Worm (Caenorhabditis elegans) whole organism, young adult: ENCODE data around the gene T22F3.12.

Experiments used
- B0035.1 ChIP-seq: sonication (generic microtip); optimal IDR thresholded peaks from 2 replicates; lab custom pipeline; 2016; ENCODE audit warnings: missing genetic modification characterization, mild to moderate bottlenecking, missing compliant biosample characterization, missing genotype, missing genetic modification reagents
- B0261.1 ChIP-seq: sonication (generic microtip); optimal IDR thresholded peaks from 2 replicates; lab custom pipeline; 2016; ENCODE audit warnings: mild to moderate bottlenecking, missing genetic modification characterization, moderate library complexity, missing compliant biosample characterization
- F10E7.11 ChIP-seq: sonication (generic microtip); optimal IDR thresholded peaks from 2 replicates; lab custom pipeline; 2017; ENCODE audit warnings: mild to moderate bottlenecking, missing genetic modification characterization, moderate library complexity, missing compliant biosample characterization
- F55B11.4 ChIP-seq: sonication (generic microtip); optimal IDR thresholded peaks from 2 replicates; lab custom pipeline; 2016; ENCODE audit warnings: missing compliant biosample characterization, missing genetic modification characterization, borderline replicate concordance; ENCODE audit not compliant: insufficient read depth
- F57A8.1 ChIP-seq: fragments of 200-800 bp; sonication (Bioruptor generic); optimal IDR thresholded peaks from 2 replicates; lab custom pipeline; 2018; ENCODE audit warnings: mild to moderate bottlenecking, missing genetic modification characterization, moderate library complexity, missing compliant biosample characterization
- K11D2.4 ChIP-seq: fragments of 200-800 bp; sonication (Bioruptor generic); IDR thresholded peaks from 2 replicates; pipeline ENCODE4 v1.3.6; 2022; ENCODE audit warnings: missing genetic modification reagents, missing genetic modification characterization, missing compliant biosample characterization
- Y56A3A.18 ChIP-seq: fragments of 200-800 bp; sonication (Bioruptor generic); IDR thresholded peaks from 2 replicates; pipeline ENCODE4 v1.3.6; 2022; ENCODE audit warnings: missing genetic modification reagents, missing genetic modification characterization, missing compliant biosample characterization
- Y95B8A.8 ChIP-seq: fragments of 200-800 bp; sonication (Bioruptor generic); IDR thresholded peaks from 2 replicates; pipeline ENCODE4 v1.3.6; 2022; ENCODE audit warnings: missing genetic modification reagents, missing genetic modification characterization, missing compliant biosample characterization
- akir-1 ChIP-seq: fragments of 200-800 bp; sonication (Bioruptor generic); optimal IDR thresholded peaks from 2 replicates; lab custom pipeline; 2018; ENCODE audit warnings: mild to moderate bottlenecking, missing genetic modification characterization, moderate library complexity, missing compliant biosample characterization
- ama-1 ChIP-seq, 3 experiments: fragments of 150-350 bp in 1 of 3; sonication (generic microtip) in 2 of 3; optimal IDR thresholded peaks; 2 replicates each; lab custom pipeline; 2014 to 2018; ENCODE audit warnings: missing biosample characterization in 2 of 3, missing genetic modification characterization in 2 of 3, missing genetic modification reagents in 2 of 3
- attf-3 ChIP-seq: fragments of 200-800 bp; sonication (Bioruptor generic); conservative IDR thresholded peaks from 2 replicates; pipeline ENCODE4 v1.3.6; 2022; ENCODE audit warnings: missing genetic modification reagents, missing genetic modification characterization, missing compliant biosample characterization
- attf-5 ChIP-seq: fragments of 200-800 bp; sonication (Bioruptor generic); optimal IDR thresholded peaks from 2 replicates; lab custom pipeline; 2018; ENCODE audit warnings: mild to moderate bottlenecking, missing genetic modification characterization, missing compliant biosample characterization
- bed-2 ChIP-seq: fragments of 200-800 bp; sonication (Bioruptor generic); IDR thresholded peaks from 2 replicates; pipeline ENCODE4 v1.3.6; 2022; ENCODE audit warnings: missing genetic modification reagents, missing genetic modification characterization, missing compliant biosample characterization
- cebp-2 ChIP-seq: fragments of 200-800 bp; sonication (Bioruptor generic); IDR thresholded peaks from 2 replicates; pipeline ENCODE4 v1.3.6; 2022; ENCODE audit warnings: missing genetic modification characterization, missing compliant biosample characterization
- ceh-100 ChIP-seq: fragments of 200-800 bp; sonication (Bioruptor generic); IDR thresholded peaks from 2 replicates; pipeline ENCODE4 v1.3.6; 2022; ENCODE audit warnings: missing genetic modification reagents, missing genetic modification characterization, missing compliant biosample characterization
- ceh-58 ChIP-seq: fragments of 200-800 bp; sonication (Bioruptor generic); IDR thresholded peaks from 2 replicates; pipeline ENCODE4 v1.3.6; 2022; ENCODE audit warnings: missing genetic modification characterization, missing compliant biosample characterization
- die-1 ChIP-seq: sonication (generic microtip); optimal IDR thresholded peaks from 2 replicates; lab custom pipeline; 2016; ENCODE audit warnings: missing genotype, mild to moderate bottlenecking, missing genetic modification characterization, missing compliant biosample characterization
- dpff-1 ChIP-seq: sonication (generic microtip); optimal IDR thresholded peaks from 2 replicates; lab custom pipeline; 2017; ENCODE audit warnings: mild to moderate bottlenecking, missing genetic modification characterization, missing compliant biosample characterization
- efl-1 ChIP-seq: fragments of 150-350 bp; optimal IDR thresholded peaks from 2 replicates; lab custom pipeline; 2014; ENCODE audit warnings: missing biosample characterization, missing genetic modification reagents, missing genetic modification characterization
- hlh-12 ChIP-seq: sonication (generic microtip); optimal IDR thresholded peaks from 2 replicates; lab custom pipeline; 2016; ENCODE audit warnings: missing genetic modification characterization, missing compliant biosample characterization
- hmg-1.2 ChIP-seq: fragments of 200-800 bp; sonication (Bioruptor generic); IDR thresholded peaks from 2 replicates; pipeline ENCODE4 v1.3.6; 2022; ENCODE audit warnings: missing genetic modification reagents, missing genetic modification characterization, missing compliant biosample characterization
- hmg-20 ChIP-seq: fragments of 200-800 bp; sonication (Bioruptor generic); IDR thresholded peaks from 2 replicates; pipeline ENCODE4 v1.3.6; 2022; ENCODE audit warnings: missing genetic modification reagents, missing genetic modification characterization, missing compliant biosample characterization
- lag-1 ChIP-seq: fragments of 200-800 bp; sonication (Bioruptor generic); IDR thresholded peaks from 2 replicates; pipeline ENCODE4 v1.3.6; 2022; ENCODE audit warnings: missing genetic modification reagents, missing genetic modification characterization, missing compliant biosample characterization
- let-526 ChIP-seq: fragments of 200-800 bp; sonication (Bioruptor generic); IDR thresholded peaks from 2 replicates; pipeline ENCODE4 v1.3.6; 2022; ENCODE audit warnings: missing genetic modification reagents, missing genetic modification characterization, missing compliant biosample characterization
- let-607 ChIP-seq, 2 experiments: fragments of 200-800 bp in 1 of 2; sonication (Bioruptor generic) in 1 of 2; sonication (generic microtip) in 1 of 2; optimal IDR thresholded peaks; 2 replicates each; lab custom pipeline; 2016 to 2018; ENCODE audit warnings: mild to moderate bottlenecking in 2 of 2, missing compliant biosample characterization in 2 of 2, missing genetic modification characterization in 2 of 2, moderate library complexity in 2 of 2, missing genotype in 1 of 2
- lin-26 ChIP-seq: fragments of 200-800 bp; sonication (Bioruptor generic); IDR thresholded peaks from 2 replicates; pipeline ENCODE4 v1.3.6; 2022; ENCODE audit warnings: missing genetic modification reagents, missing genetic modification characterization, missing compliant biosample characterization
- lin-35 ChIP-seq, 3 experiments: fragments of 150-350 bp in 2 of 3; sonication (generic microtip) in 1 of 3; optimal IDR thresholded peaks; 2 replicates each; lab custom pipeline; 2014 to 2018; ENCODE audit warnings: missing biosample characterization in 3 of 3, missing genetic modification characterization in 3 of 3, missing genetic modification reagents in 3 of 3
- lir-1 ChIP-seq: fragments of 200-800 bp; sonication (Bioruptor generic); conservative IDR thresholded peaks from 2 replicates; pipeline ENCODE4 v1.3.6; 2022; ENCODE audit warnings: missing genetic modification reagents, missing genetic modification characterization, missing compliant biosample characterization
- lsl-1 ChIP-seq: fragments of 200-800 bp; sonication (Bioruptor generic); optimal IDR thresholded peaks from 2 replicates; lab custom pipeline; 2018; ENCODE audit warnings: mild to moderate bottlenecking, missing genetic modification characterization, moderate library complexity, missing compliant biosample characterization
- madf-3 ChIP-seq: fragments of 200-800 bp; sonication (Bioruptor generic); IDR thresholded peaks from 2 replicates; pipeline ENCODE4 v1.3.6; 2022; ENCODE audit warnings: missing genetic modification reagents, missing genetic modification characterization, missing compliant biosample characterization
- mel-28 ChIP-seq: sonication (generic microtip); optimal IDR thresholded peaks from 2 replicates; lab custom pipeline; 2016; ENCODE audit warnings: borderline replicate concordance, mild to moderate bottlenecking, missing genetic modification characterization, missing compliant biosample characterization
- nfya-2 ChIP-seq: fragments of 200-800 bp; sonication (Bioruptor generic); IDR thresholded peaks from 2 replicates; pipeline ENCODE4 v1.3.6; 2022; ENCODE audit warnings: missing genetic modification reagents, missing genetic modification characterization, missing compliant biosample characterization
- nhr-120 ChIP-seq: fragments of 200-800 bp; sonication (Bioruptor generic); IDR thresholded peaks from 2 replicates; pipeline ENCODE4 v1.3.6; 2022; ENCODE audit warnings: missing genetic modification characterization, missing compliant biosample characterization
- nhr-179 ChIP-seq: sonication (generic microtip); optimal IDR thresholded peaks from 2 replicates; lab custom pipeline; 2016; ENCODE audit warnings: mild to moderate bottlenecking, missing genetic modification characterization, missing compliant biosample characterization
- nhr-27 ChIP-seq: fragments of 200-800 bp; sonication (Bioruptor generic); optimal IDR thresholded peaks from 2 replicates; lab custom pipeline; 2018; ENCODE audit warnings: mild to moderate bottlenecking, missing genetic modification characterization, moderate library complexity, missing compliant biosample characterization
- rcor-1 ChIP-seq: fragments of 200-800 bp; sonication (Bioruptor generic); IDR thresholded peaks from 2 replicates; pipeline ENCODE4 v1.3.6; 2022; ENCODE audit warnings: missing genetic modification reagents, missing genetic modification characterization, missing compliant biosample characterization
- rec-8 ChIP-seq, 2 experiments: sonication (generic microtip); optimal IDR thresholded peaks; 2 replicates each; lab custom pipeline; 2016; ENCODE audit warnings: mild to moderate bottlenecking in 2 of 2, missing genetic modification characterization in 2 of 2, missing genetic modification reagents in 2 of 2, missing genotype in 2 of 2, missing biosample characterization in 1 of 2, missing compliant biosample characterization in 1 of 2, moderate library complexity in 1 of 2
- somi-1 ChIP-seq: fragments of 200-800 bp; sonication (Bioruptor generic); optimal IDR thresholded peaks from 2 replicates; lab custom pipeline; 2018; ENCODE audit warnings: mild to moderate bottlenecking, missing genetic modification characterization, missing compliant biosample characterization
- tbx-9 ChIP-seq: sonication (generic microtip); optimal IDR thresholded peaks from 2 replicates; lab custom pipeline; 2016; ENCODE audit warnings: borderline replicate concordance, missing genetic modification characterization, inconsistent platforms, missing compliant biosample characterization
- xnd-1 ChIP-seq: sonication (generic microtip); optimal IDR thresholded peaks from 2 replicates; lab custom pipeline; 2016; ENCODE audit warnings: missing genotype, missing genetic modification reagents, missing genetic modification characterization, missing compliant biosample characterization
- zfh-2 ChIP-seq: fragments of 200-800 bp; sonication (Bioruptor generic); conservative IDR thresholded peaks from 2 replicates; pipeline ENCODE4 v1.3.6; 2022; ENCODE audit warnings: missing genetic modification reagents, missing genetic modification characterization, missing compliant biosample characterization
- ztf-18 ChIP-seq: sonication (generic microtip); optimal IDR thresholded peaks from 2 replicates; lab custom pipeline; 2016; ENCODE audit warnings: missing genotype, mild to moderate bottlenecking, missing genetic modification characterization, missing compliant biosample characterization
- ztf-25 ChIP-seq: fragments of 200-800 bp; sonication (Bioruptor generic); IDR thresholded peaks from 2 replicates; pipeline ENCODE4 v1.3.6; 2022; ENCODE audit warnings: missing genetic modification reagents, missing genetic modification characterization, missing compliant biosample characterization

T22F3.12 gene

ce11 chrV:3583622-3584021 is 8.4 kb downstream of the T22F3.12 start:
- TF ChIP-seq hmg-20 (GFP tag; lab: Robert Waterston, UW) (no peak), xnd-1 (tag; lab: Kevin White, UChicago) (no peak), somi-1 (GFP tag; lab: Kevin White, UChicago) (no peak), attf-5 (GFP tag; lab: Kevin White, UChicago) (no peak), F57A8.1 (GFP tag; lab: Kevin White, UChicago) (no peak), Y56A3A.18 (GFP tag; lab: Robert Waterston, UW) (no peak), ama-1 (optimal IDR thresholded peaks at IDR 0.05; lab: Kevin White, UChicago) (no peak), ama-1 (GFP tag; optimal IDR thresholded peaks at IDR 0.05; lab: Kevin White, UChicago) (no peak), nhr-179 (tag; lab: Kevin White, UChicago) (no peak), nfya-2 (GFP tag; lab: Robert Waterston, UW) (no peak), ceh-58 (GFP tag; lab: Robert Waterston, UW) (no peak), lsl-1 (GFP tag; lab: Kevin White, UChicago) (no peak), Y95B8A.8 (GFP tag; lab: Robert Waterston, UW) (no peak), nhr-120 (GFP tag; lab: Robert Waterston, UW) (no peak), B0261.1 (no peak)

DNA sequence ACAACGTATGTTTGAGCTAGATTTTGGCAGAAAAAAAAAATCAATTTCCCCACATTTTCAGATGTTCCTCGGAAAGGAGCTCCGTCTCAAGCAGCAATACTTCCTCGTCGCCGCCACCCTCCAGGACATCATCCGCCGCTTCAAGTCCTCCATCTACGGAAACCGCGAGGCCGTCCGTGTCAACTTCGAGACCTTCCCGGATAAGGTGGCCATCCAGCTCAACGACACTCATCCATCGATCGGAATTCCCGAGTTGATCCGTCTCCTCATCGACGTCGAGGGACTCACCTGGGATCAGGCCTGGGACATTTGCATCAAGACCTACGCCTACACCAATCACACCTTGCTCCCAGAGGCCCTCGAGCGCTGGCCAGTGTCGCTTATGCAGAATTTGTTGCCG is 9.3 kb downstream of the T22F3.12 start:
- TF ChIP-seq zfh-2 (peak; percentile 59; the same call in 1 of the 2 replicates), rec-8 (tag; optimal IDR thresholded peaks at IDR 0.05; lab: Kevin White, UChicago) (no peak)

ce11 chrV:3582086-3582485 is 9.9 kb downstream of the T22F3.12 start:
- TF ChIP-seq somi-1 (GFP tag; lab: Kevin White, UChicago) (no peak), bed-2 (GFP tag; lab: Robert Waterston, UW) (no peak), hmg-20 (GFP tag; lab: Robert Waterston, UW) (no peak), lsl-1 (GFP tag; lab: Kevin White, UChicago) (peak; percentile 43), attf-5 (GFP tag; lab: Kevin White, UChicago) (no peak), rcor-1 (GFP tag; lab: Robert Waterston, UW) (peak; percentile 45), B0035.1 (no peak), attf-3 (GFP tag; lab: Robert Waterston, UW) (0 out of 2 replicates have a peak, but pooled peaks have one; percentile 13), K11D2.4 (GFP tag; lab: Robert Waterston, UW) (no peak), ztf-25 (GFP tag; lab: Robert Waterston, UW) (no peak), cebp-2 (GFP tag; lab: Robert Waterston, UW) (no peak), hlh-12 (tag; lab: Kevin White, UChicago) (no peak), lag-1 (no peak), nhr-27 (no peak), akir-1 (GFP tag; lab: Kevin White, UChicago) (no peak), lir-1 (GFP tag; lab: Robert Waterston, UW) (no peak), lin-26 (GFP tag; lab: Robert Waterston, UW) (peak; percentile 79), let-526 (GFP tag; lab: Robert Waterston, UW) (no peak), mel-28 (tag; lab: Kevin White, UChicago) (no peak), efl-1 (GFP tag; lab: Kevin White, UChicago) (no peak), hmg-1.2 (peak; percentile 41; the same call in 1 of the 2 replicates), ceh-100 (no peak), dpff-1 (tag; lab: Kevin White, UChicago) (no peak), let-607 (tag; optimal IDR thresholded peaks at IDR 0.05; lab: Kevin White, UChicago) (no peak), F57A8.1 (GFP tag; lab: Kevin White, UChicago) (no peak), ama-1 (optimal IDR thresholded peaks at IDR 0.05; lab: Kevin White, UChicago) (no peak), ama-1 (GFP tag; optimal IDR thresholded peaks at IDR 0.05; lab: Kevin White, UChicago) (peak in 1 of 2 experiments; percentile 86), F55B11.4 (no peak), nfya-2 (GFP tag; lab: Robert Waterston, UW) (0 out of 2 replicates have a peak, but pooled peaks have one; percentile 25), ztf-18 (tag; lab: Kevin White, UChicago) (no peak), die-1 (tag; lab: Kevin White, UChicago) (peak; percentile 54), F10E7.11 (tag; lab: Kevin White, UChicago) (no peak), madf-3 (GFP tag; lab: Robert Waterston, UW) (0 out of 2 replicates have a peak, but pooled peaks have one; percentile 14), tbx-9 (no peak), lin-35 (GFP tag; optimal IDR thresholded peaks at IDR 0.05; lab: Kevin White, UChicago) (no peak)
